Fruit fly (Drosophila melanogaster) Kc167 (cell line): ENCODE data around the gene CG42705.

Experiments used
- Myc ChIP-seq: fragments of >200 bp; optimal IDR thresholded peaks from 2 replicates; lab custom pipeline; 2017; ENCODE audit warnings: missing external identifiers
- Sin3A ChIP-seq: fragments of >200 bp; optimal IDR thresholded peaks from 2 replicates; lab custom pipeline; 2018; ENCODE audit warnings: missing external identifiers
- h ChIP-seq: fragments of >200 bp; optimal IDR thresholded peaks from 3 replicates; lab custom pipeline; 2018; ENCODE audit warnings: missing external identifiers
- psq ChIP-seq: fragments of >200 bp; optimal IDR thresholded peaks from 2 replicates; lab custom pipeline; 2017; ENCODE audit warnings: missing external identifiers
- ttk ChIP-seq: sonication (Bioruptor generic); optimal IDR thresholded peaks from 2 replicates; lab custom pipeline; 2017; ENCODE audit warnings: missing external identifiers

- TF ChIP-seq Sin3A (lab: Kevin White, UChicago) (no peak), Myc (lab: Kevin White, UChicago) (no peak), ttk (lab: Kevin White, UChicago) (no peak), psq (lab: Kevin White, UChicago) (no peak), h (lab: Kevin White, UChicago) (no peak)
Measured at dm6 chrX:7418294-7418693, 4.6 kb downstream of the CG42705 start, which contains the start of gene rumpel.
